Fruit fly (Drosophila melanogaster) whole organism, prepupa: ENCODE results near the gene CG7772.

Experiments
- CG16779 ChIP-seq: fragments of 200-800 bp; sonication (Bioruptor generic); optimal IDR thresholded peaks from 3 replicates; lab custom pipeline; 2017; ENCODE audit warnings: missing biosample characterization, mild to moderate bottlenecking, missing genetic modification characterization
- CG6808 ChIP-seq: fragments of 200-800 bp; sonication (Bioruptor generic); optimal IDR thresholded peaks from 3 replicates; lab custom pipeline; 2017; ENCODE audit warnings: missing biosample characterization, missing genetic modification characterization, mild to moderate bottlenecking, moderate library complexity, missing genetic modification reagents
- Eip78C ChIP-seq: fragments of 200-800 bp; sonication (Bioruptor generic); peaks from one replicate; lab custom pipeline; 2016; ENCODE audit warnings: missing biosample characterization, missing genetic modification characterization
- cyc ChIP-seq: fragments of 200-800 bp; sonication (Bioruptor generic); optimal IDR thresholded peaks from 3 replicates; lab custom pipeline; 2016; ENCODE audit warnings: missing biosample characterization, missing genetic modification characterization
- fd59A ChIP-seq: fragments of 200-800 bp; sonication (Bioruptor generic); optimal IDR thresholded peaks from 2 replicates; lab custom pipeline; 2017; ENCODE audit warnings: missing biosample characterization, mild to moderate bottlenecking, missing genetic modification characterization, missing genetic modification reagents
- lz ChIP-seq: fragments of 200-800 bp; sonication (Bioruptor generic); optimal IDR thresholded peaks from 3 replicates; lab custom pipeline; 2016; ENCODE audit warnings: missing biosample characterization, missing genetic modification characterization

dm6 chrX:17910606-17910940 is 3.5 kb upstream of the CG7772 start:
- TF ChIP-seq cyc (GFP tag; lab: Kevin White, UChicago) = no peak
- no peak for TF ChIP-seq CG6808 (GFP tag; lab: Kevin White, UChicago)
- no peak for TF ChIP-seq fd59A (GFP tag; lab: Kevin White, UChicago)
- no peak for TF ChIP-seq Eip78C (GFP tag; lab: Kevin White, UChicago)
- TF ChIP-seq lz = no peak
- no peak for TF ChIP-seq CG16779 (tag; lab: Kevin White, UChicago)
